Worm (Caenorhabditis elegans) whole organism, young adult: Measurements from ENCODE around the gene pifk-1.
A peak's percentile ranks its signal among the peaks of the same experiment; 100 is the strongest.

Experiments used
- C06A6.2 ChIP-seq: fragments of 200-800 bp; sonication (Bioruptor generic); conservative IDR thresholded peaks from 2 replicates; pipeline ENCODE4 v1.3.6; 2022; ENCODE audit warnings: missing genetic modification characterization, missing compliant biosample characterization
- D2030.7 ChIP-seq: fragments of 200-800 bp; sonication (Bioruptor generic); IDR thresholded peaks from 2 replicates; pipeline ENCODE4 v1.3.6; 2022; ENCODE audit warnings: missing genetic modification reagents, missing genetic modification characterization, missing compliant biosample characterization
- F23B12.7 ChIP-seq: sonication (generic microtip); optimal IDR thresholded peaks from 2 replicates; lab custom pipeline; 2017; ENCODE audit warnings: missing genetic modification characterization, mild to moderate bottlenecking, missing compliant biosample characterization, antibody characterized with exemption, moderate library complexity; ENCODE audit not compliant: insufficient read depth
- F33H1.4 ChIP-seq: fragments of 200-800 bp; sonication (Bioruptor generic); IDR thresholded peaks from 2 replicates; pipeline ENCODE4 v1.3.6; 2022; ENCODE audit warnings: missing genetic modification reagents, missing genetic modification characterization, missing compliant biosample characterization
- F37B4.10 ChIP-seq: fragments of 200-800 bp; sonication (Bioruptor generic); IDR thresholded peaks from 2 replicates; pipeline ENCODE4 v1.3.6; 2022; ENCODE audit warnings: missing genetic modification characterization, missing compliant biosample characterization
- F39B2.1 ChIP-seq: fragments of 200-800 bp; sonication (Bioruptor generic); IDR thresholded peaks from 2 replicates; pipeline ENCODE4 v1.3.6; 2022; ENCODE audit warnings: missing genetic modification reagents, missing genetic modification characterization, missing compliant biosample characterization
- Y56A3A.18 ChIP-seq: fragments of 200-800 bp; sonication (Bioruptor generic); IDR thresholded peaks from 2 replicates; pipeline ENCODE4 v1.3.6; 2022; ENCODE audit warnings: missing genetic modification reagents, missing genetic modification characterization, missing compliant biosample characterization
- Y95B8A.8 ChIP-seq: fragments of 200-800 bp; sonication (Bioruptor generic); IDR thresholded peaks from 2 replicates; pipeline ENCODE4 v1.3.6; 2022; ENCODE audit warnings: missing genetic modification reagents, missing genetic modification characterization, missing compliant biosample characterization
- ama-1 ChIP-seq, 3 experiments: fragments of 150-350 bp in 1 of 3; sonication (generic microtip) in 2 of 3; optimal IDR thresholded peaks; 2 replicates each; lab custom pipeline; 2014 to 2018; ENCODE audit warnings: missing biosample characterization in 2 of 3, missing genetic modification characterization in 2 of 3, missing genetic modification reagents in 2 of 3
- aptf-3 ChIP-seq: fragments of 200-800 bp; sonication (Bioruptor generic); IDR thresholded peaks from 2 replicates; pipeline ENCODE4 v1.3.6; 2022; ENCODE audit warnings: missing genetic modification characterization, missing compliant biosample characterization
- attf-3 ChIP-seq: fragments of 200-800 bp; sonication (Bioruptor generic); conservative IDR thresholded peaks from 2 replicates; pipeline ENCODE4 v1.3.6; 2022; ENCODE audit warnings: missing genetic modification reagents, missing genetic modification characterization, missing compliant biosample characterization
- bed-1 ChIP-seq: fragments of 200-800 bp; sonication (Bioruptor generic); IDR thresholded peaks from 2 replicates; pipeline ENCODE4 v1.3.6; 2022; ENCODE audit warnings: missing genetic modification reagents, missing genetic modification characterization, missing compliant biosample characterization
- cebp-1 ChIP-seq, 2 experiments: fragments of 200-800 bp in 1 of 2; sonication (Bioruptor generic) in 1 of 2; sonication (generic microtip) in 1 of 2; IDR thresholded peaks in 1 of 2; optimal IDR thresholded peaks in 1 of 2; 2 replicates each; pipeline versions ENCODE4 v1.3.6 to Lab custom; 2017 to 2022; ENCODE audit warnings: missing compliant biosample characterization in 2 of 2, missing genetic modification characterization in 2 of 2, mild to moderate bottlenecking in 1 of 2, missing genetic modification reagents in 1 of 2, moderate library complexity in 1 of 2
- cebp-2 ChIP-seq: fragments of 200-800 bp; sonication (Bioruptor generic); IDR thresholded peaks from 2 replicates; pipeline ENCODE4 v1.3.6; 2022; ENCODE audit warnings: missing genetic modification characterization, missing compliant biosample characterization
- ceh-27 ChIP-seq: fragments of 200-800 bp; sonication (Bioruptor generic); optimal IDR thresholded peaks from 2 replicates; lab custom pipeline; 2018; ENCODE audit warnings: mild to moderate bottlenecking, missing genetic modification characterization, moderate library complexity, missing compliant biosample characterization
- ceh-40 ChIP-seq: fragments of 200-800 bp; sonication (Bioruptor generic); IDR thresholded peaks from 2 replicates; pipeline ENCODE4 v1.3.6; 2022; ENCODE audit warnings: missing genetic modification characterization, missing compliant biosample characterization
- ceh-58 ChIP-seq: fragments of 200-800 bp; sonication (Bioruptor generic); IDR thresholded peaks from 2 replicates; pipeline ENCODE4 v1.3.6; 2022; ENCODE audit warnings: missing genetic modification characterization, missing compliant biosample characterization
- chd-7 ChIP-seq: sonication (generic microtip); optimal IDR thresholded peaks from 2 replicates; lab custom pipeline; 2016; ENCODE audit warnings: mild to moderate bottlenecking, missing genetic modification characterization, moderate library complexity, missing compliant biosample characterization
- dox-1 ChIP-seq: fragments of 200-800 bp; sonication (Bioruptor generic); IDR thresholded peaks from 2 replicates; pipeline ENCODE4 v1.3.6; 2022; ENCODE audit warnings: missing genetic modification reagents, missing genetic modification characterization, missing compliant biosample characterization
- efl-1 ChIP-seq: fragments of 150-350 bp; optimal IDR thresholded peaks from 2 replicates; lab custom pipeline; 2014; ENCODE audit warnings: missing biosample characterization, missing genetic modification reagents, missing genetic modification characterization
- egl-44 ChIP-seq: fragments of 200-800 bp; sonication (Bioruptor generic); IDR thresholded peaks from 2 replicates; pipeline ENCODE4 v1.3.6; 2022; ENCODE audit warnings: missing genetic modification reagents, missing genetic modification characterization, missing compliant biosample characterization
- hmg-1.2 ChIP-seq: fragments of 200-800 bp; sonication (Bioruptor generic); IDR thresholded peaks from 2 replicates; pipeline ENCODE4 v1.3.6; 2022; ENCODE audit warnings: missing genetic modification reagents, missing genetic modification characterization, missing compliant biosample characterization
- hsf-1 ChIP-seq: fragments of 200-800 bp; sonication (Bioruptor generic); IDR thresholded peaks from 2 replicates; pipeline ENCODE4 v1.3.6; 2022; ENCODE audit warnings: missing genetic modification reagents, missing genetic modification characterization, missing compliant biosample characterization
- let-607 ChIP-seq, 2 experiments: fragments of 200-800 bp in 1 of 2; sonication (Bioruptor generic) in 1 of 2; sonication (generic microtip) in 1 of 2; optimal IDR thresholded peaks; 2 replicates each; lab custom pipeline; 2016 to 2018; ENCODE audit warnings: mild to moderate bottlenecking in 2 of 2, missing compliant biosample characterization in 2 of 2, missing genetic modification characterization in 2 of 2, moderate library complexity in 2 of 2, missing genotype in 1 of 2
- lsy-27 ChIP-seq: sonication (generic microtip); optimal IDR thresholded peaks from 2 replicates; lab custom pipeline; 2017; ENCODE audit warnings: missing genetic modification characterization, mild to moderate bottlenecking, missing compliant biosample characterization, antibody characterized with exemption, missing genotype, borderline replicate concordance; ENCODE audit not compliant: insufficient read depth
- madf-3 ChIP-seq: fragments of 200-800 bp; sonication (Bioruptor generic); IDR thresholded peaks from 2 replicates; pipeline ENCODE4 v1.3.6; 2022; ENCODE audit warnings: missing genetic modification reagents, missing genetic modification characterization, missing compliant biosample characterization
- madf-6 ChIP-seq: fragments of 200-800 bp; sonication (Bioruptor generic); IDR thresholded peaks from 2 replicates; pipeline ENCODE4 v1.3.6; 2022; ENCODE audit warnings: missing genetic modification reagents, missing genetic modification characterization, missing compliant biosample characterization
- mel-28 ChIP-seq: sonication (generic microtip); optimal IDR thresholded peaks from 2 replicates; lab custom pipeline; 2016; ENCODE audit warnings: borderline replicate concordance, mild to moderate bottlenecking, missing genetic modification characterization, missing compliant biosample characterization
- nfya-1 ChIP-seq: sonication (generic microtip); optimal IDR thresholded peaks from 2 replicates; lab custom pipeline; 2017; ENCODE audit warnings: antibody characterized with exemption, missing compliant biosample characterization, missing genetic modification characterization, borderline replicate concordance; ENCODE audit not compliant: insufficient read depth
- nfyb-1 ChIP-seq: fragments of 200-800 bp; sonication (Bioruptor generic); IDR thresholded peaks from 2 replicates; pipeline ENCODE4 v1.3.6; 2022; ENCODE audit warnings: missing genetic modification reagents, missing genetic modification characterization, missing compliant biosample characterization
- nhr-80 ChIP-seq: sonication (generic microtip); optimal IDR thresholded peaks from 2 replicates; lab custom pipeline; 2016; ENCODE audit warnings: missing genetic modification characterization, missing compliant biosample characterization
- rec-8 ChIP-seq, 2 experiments: sonication (generic microtip); optimal IDR thresholded peaks; 2 replicates each; lab custom pipeline; 2016; ENCODE audit warnings: mild to moderate bottlenecking in 2 of 2, missing genetic modification characterization in 2 of 2, missing genetic modification reagents in 2 of 2, missing genotype in 2 of 2, missing biosample characterization in 1 of 2, missing compliant biosample characterization in 1 of 2, moderate library complexity in 1 of 2
- snpc-4 ChIP-seq, 5 experiments: fragments of 150-350 bp in 1 of 5; sonication (generic microtip) in 4 of 5; optimal IDR thresholded peaks; 2 replicates each; lab custom pipeline; 2014 to 2018; ENCODE audit warnings: missing genetic modification characterization in 5 of 5, missing biosample characterization in 3 of 5, antibody characterized with exemption in 2 of 5, mild to moderate bottlenecking in 2 of 5, missing compliant biosample characterization in 2 of 5, missing genotype in 2 of 5, moderate library complexity in 2 of 5, missing genetic modification reagents in 1 of 5
- ztf-28 ChIP-seq: fragments of 200-800 bp; sonication (Bioruptor generic); IDR thresholded peaks from 2 replicates; pipeline ENCODE4 v1.3.6; 2022; ENCODE audit warnings: missing genetic modification reagents, missing genetic modification characterization, missing compliant biosample characterization

pifk-1 gene

DNA sequence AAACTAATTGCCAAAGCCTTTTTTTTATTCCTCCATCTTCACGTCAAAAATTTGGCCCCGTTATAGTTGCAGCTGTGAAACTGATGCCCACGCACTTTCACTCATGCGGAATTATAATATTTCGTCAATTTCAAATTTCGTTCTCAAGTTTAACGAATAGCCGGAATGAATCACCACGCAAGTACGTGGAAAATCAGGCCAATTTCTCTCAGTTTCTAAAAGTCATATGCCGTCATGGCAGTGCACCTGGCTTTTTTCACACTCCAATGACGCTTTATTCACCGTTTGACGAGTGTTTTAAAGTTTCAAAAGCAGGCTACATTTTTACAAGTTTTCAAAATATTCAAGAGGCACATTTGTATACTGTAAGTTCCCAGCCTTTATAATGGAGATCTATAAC is 23.6 kb upstream of the pifk-1 start:
- TF ChIP-seq chd-7, result no peak
- no peak for TF ChIP-seq C06A6.2 (GFP tag; lab: Robert Waterston, UW)
- TF ChIP-seq ceh-40 (GFP tag; lab: Robert Waterston, UW), result no peak
- TF ChIP-seq lsy-27, result no peak
- no peak for TF ChIP-seq ama-1 (optimal IDR thresholded peaks at IDR 0.05; lab: Kevin White, UChicago)
- no peak for TF ChIP-seq ama-1 (GFP tag; optimal IDR thresholded peaks at IDR 0.05; lab: Kevin White, UChicago)
- TF ChIP-seq F23B12.7, result no peak
- no peak for TF ChIP-seq aptf-3 (GFP tag; lab: Robert Waterston, UW)
- TF ChIP-seq F39B2.1 (GFP tag; lab: Robert Waterston, UW), result no peak

DNA sequence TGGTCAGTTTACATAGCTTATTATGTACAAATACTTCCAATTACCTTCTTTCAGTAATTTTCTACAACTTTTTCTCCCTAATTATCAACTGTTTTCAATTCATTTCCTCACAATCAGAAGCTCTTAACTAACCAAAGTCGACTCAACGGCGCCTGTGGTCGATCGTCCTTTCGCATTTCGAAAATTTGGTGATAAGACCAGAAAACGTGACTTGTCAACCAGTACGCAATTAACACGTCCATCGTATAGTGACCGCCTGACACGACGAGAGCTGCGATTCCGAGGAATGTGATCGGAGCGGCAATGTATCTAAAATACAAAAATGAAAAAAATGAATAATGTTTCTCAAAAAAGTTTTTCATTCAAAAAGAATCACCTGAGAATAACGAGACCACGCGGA is 21.4 kb upstream of the pifk-1 start:
- TF ChIP-seq cebp-1 (GFP tag; IDR thresholded peaks at IDR 0.05; lab: Robert Waterston, UW) (peak; percentile 21; the same call in 1 of the 2 replicates), cebp-1 (tag; optimal IDR thresholded peaks at IDR 0.05; lab: Kevin White, UChicago) (peak; percentile 37), attf-3 (no peak), dox-1 (peak; percentile 52), let-607 (tag; optimal IDR thresholded peaks at IDR 0.05; lab: Kevin White, UChicago) (peak in 1 of 2 experiments; percentile 45), nhr-80 (peak; percentile 88), cebp-2 (no peak), rec-8 (tag; optimal IDR thresholded peaks at IDR 0.05; lab: Kevin White, UChicago) (no peak), madf-6 (GFP tag; lab: Robert Waterston, UW) (no peak), efl-1 (no peak), egl-44 (GFP tag; lab: Robert Waterston, UW) (0 out of 2 replicates have a peak, but pooled peaks have one; percentile 24), F37B4.10 (GFP tag; lab: Robert Waterston, UW) (no peak), nfya-1 (no peak)
- TF ChIP-seq, all 124 proteins: peak for 5

DNA sequence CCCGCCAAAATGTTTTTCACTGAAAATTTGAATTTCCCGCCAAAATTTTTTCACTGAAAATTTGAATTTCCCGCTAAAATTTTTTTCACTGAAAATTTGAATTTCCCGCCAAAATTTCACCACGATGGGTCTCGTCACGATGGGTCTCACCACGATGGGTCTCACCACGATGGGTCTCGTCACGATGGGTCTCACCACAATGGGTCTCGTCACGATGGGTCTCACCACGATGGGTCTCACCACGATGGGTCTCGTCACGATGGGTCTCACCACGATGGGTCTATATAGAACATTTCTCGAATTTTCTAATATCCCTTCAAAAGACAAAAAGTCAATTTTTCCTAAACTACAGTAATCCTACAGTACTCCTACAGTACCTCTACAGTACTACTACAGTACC is 19.4 kb upstream of the pifk-1 start:
- TF ChIP-seq F33H1.4 (GFP tag; lab: Robert Waterston, UW), result peak; percentile 40; the same call in 1 of the 2 replicates
- TF ChIP-seq nfyb-1 (GFP tag; lab: Robert Waterston, UW), result peak; percentile 57; the same call in 1 of the 2 replicates
- peak; percentile 83; the same call in 1 of the 2 replicates for TF ChIP-seq madf-3 (GFP tag; lab: Robert Waterston, UW)
- peak; percentile 53; the same call in 1 of the 2 replicates for TF ChIP-seq hsf-1 (GFP tag; lab: Robert Waterston, UW)
- TF ChIP-seq Y56A3A.18 (GFP tag; lab: Robert Waterston, UW), result 0 out of 2 replicates have a peak, but pooled peaks have one; percentile 48
- TF ChIP-seq D2030.7 (GFP tag; lab: Robert Waterston, UW), result 0 out of 2 replicates have a peak, but pooled peaks have one; percentile 8
- TF ChIP-seq ceh-58 (GFP tag; lab: Robert Waterston, UW), result 0 out of 2 replicates have a peak, but pooled peaks have one; percentile 34
- 0 out of 2 replicates have a peak, but pooled peaks have one; percentile 46 for TF ChIP-seq Y95B8A.8 (GFP tag; lab: Robert Waterston, UW)

DNA sequence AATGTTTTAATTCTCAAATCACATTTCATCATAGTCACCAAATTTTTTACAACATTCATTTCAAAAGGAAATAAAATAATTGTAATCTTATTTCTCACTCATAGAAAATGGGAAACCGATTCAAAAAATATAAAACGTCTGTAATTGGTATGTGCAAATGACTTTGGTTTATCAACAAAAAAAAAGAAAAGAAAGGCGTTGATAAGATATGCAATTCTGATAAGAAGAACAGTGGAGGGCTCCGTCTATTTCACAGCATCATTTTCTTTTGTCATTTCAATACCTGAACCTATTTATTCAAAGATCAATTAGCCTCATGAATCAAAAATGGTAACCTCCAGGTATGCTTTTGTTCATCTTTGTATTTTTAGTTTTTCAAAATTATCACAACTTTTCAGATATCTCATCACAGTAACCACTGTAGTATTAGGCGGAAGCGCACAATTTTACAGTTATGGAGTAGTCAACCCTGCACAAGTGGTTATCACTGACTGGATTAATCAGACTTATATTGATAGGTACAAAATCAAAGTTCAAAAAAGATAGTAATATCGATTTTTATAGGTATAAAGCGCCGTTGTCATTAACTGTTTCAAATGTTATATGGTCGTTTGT is 14.1 kb upstream of the pifk-1 start, which contains the start of gene F53H8.3:
Gene F53H8.3 (plus strand): TSS at position 275 of the 615 bp plus-strand sequence.
- TF ChIP-seq nhr-80, result peak; percentile 70
- no peak for TF ChIP-seq mel-28

DNA sequence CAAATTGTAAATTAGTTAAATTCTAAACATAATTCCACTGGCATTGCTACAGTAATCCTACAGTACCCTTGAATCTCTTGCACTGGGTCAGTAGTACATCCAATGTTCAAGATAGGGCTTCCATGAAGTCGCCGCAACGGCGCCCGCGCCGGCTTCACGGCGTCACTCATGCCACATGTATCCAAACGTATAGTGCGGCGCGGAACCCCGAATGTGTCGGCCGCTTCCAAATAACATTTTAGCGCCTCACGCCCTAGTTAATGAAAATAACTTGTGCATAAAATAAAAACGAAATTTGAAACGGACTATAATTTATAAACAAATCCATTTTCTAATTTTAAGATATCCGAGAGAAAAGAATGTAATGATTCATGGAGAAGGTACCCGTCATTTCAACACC is 11.7 kb upstream of the pifk-1 start:
- TF ChIP-seq ceh-27 (GFP tag; lab: Kevin White, UChicago) (no peak), ztf-28 (GFP tag; lab: Robert Waterston, UW) (no peak), snpc-4 (GFP tag; optimal IDR thresholded peaks at IDR 0.05; lab: Kevin White, UChicago) (no peak), snpc-4 (tag; optimal IDR thresholded peaks at IDR 0.05; lab: Kevin White, UChicago) (peak in 3 of 4 experiments; percentile 56 to 93 (median 92)), hmg-1.2 (GFP tag; lab: Robert Waterston, UW) (peak; percentile 47; the same call in 1 of the 2 replicates), bed-1 (no peak), D2030.7 (GFP tag; lab: Robert Waterston, UW) (no peak)
- TF ChIP-seq, all 124 proteins: peak for 2
